Worm (Caenorhabditis elegans) whole organism, late embryonic: ENCODE results near the gene Y70G10A.3.

Source experiments
- ceh-34 ChIP-seq: sonication (generic microtip); optimal IDR thresholded peaks from 2 replicates; lab custom pipeline; 2016; ENCODE audit warnings: mild to moderate bottlenecking, missing genetic modification characterization, missing compliant biosample characterization
- fkh-10 ChIP-seq: fragments of 150-350 bp; optimal IDR thresholded peaks from 2 replicates; lab custom pipeline; 2014; ENCODE audit warnings: missing biosample characterization, missing genetic modification reagents, missing genetic modification characterization
- hlh-13 ChIP-seq: fragments of 200-800 bp; sonication (Bioruptor generic); optimal IDR thresholded peaks from 2 replicates; lab custom pipeline; 2018; ENCODE audit warnings: mild to moderate bottlenecking, missing genetic modification characterization, missing compliant biosample characterization
- lim-6 ChIP-seq: sonication (generic microtip); optimal IDR thresholded peaks from 2 replicates; lab custom pipeline; 2016; ENCODE audit warnings: missing genetic modification characterization, missing compliant biosample characterization
- nhr-11 ChIP-seq: fragments of 150-350 bp; optimal IDR thresholded peaks from 2 replicates; lab custom pipeline; 2014; ENCODE audit warnings: missing biosample characterization, missing genetic modification characterization
- pha-4 ChIP-seq: fragments of 150-350 bp; optimal IDR thresholded peaks from 2 replicates; lab custom pipeline; 2018; ENCODE audit warnings: missing biosample characterization, missing genetic modification reagents, missing genetic modification characterization
- zip-5 ChIP-seq: sonication (generic microtip); optimal IDR thresholded peaks from 2 replicates; lab custom pipeline; 2016; ENCODE audit warnings: missing genetic modification characterization, missing compliant biosample characterization

DNA sequence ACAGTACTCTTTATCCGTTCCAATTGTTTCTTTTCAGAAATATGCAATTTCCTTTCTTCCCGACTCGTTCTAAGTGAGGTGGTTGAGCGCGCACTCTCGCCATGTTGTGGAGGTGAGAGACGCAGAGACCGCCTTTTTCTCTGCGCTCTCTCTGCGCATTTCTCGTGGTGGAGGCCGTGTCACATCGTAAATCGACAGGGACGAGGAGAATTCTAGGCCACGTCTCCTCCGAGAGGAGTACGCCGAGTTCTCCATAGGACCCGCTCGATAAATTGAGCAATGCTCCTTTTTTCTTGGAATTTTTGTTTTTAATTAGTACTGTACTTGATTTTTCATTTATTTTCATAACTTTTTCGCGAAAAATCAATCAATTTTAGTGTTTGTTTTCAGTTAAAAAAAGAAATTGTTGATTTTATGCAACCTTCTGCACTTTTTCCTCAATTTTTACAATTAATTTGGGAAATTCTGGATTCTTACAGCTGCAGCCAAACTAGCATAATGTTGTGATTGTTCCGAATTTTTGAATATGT lies 31.9 kb downstream of the Y70G10A.3 start, which contains the start of gene cnk-1:
- TF ChIP-seq ceh-34 (tag; lab: Kevin White, UChicago): peak; percentile 62
- peak; percentile 39 for TF ChIP-seq lim-6 (tag; lab: Kevin White, UChicago)
- peak; percentile 30 for TF ChIP-seq zip-5 (tag; lab: Kevin White, UChicago)
- no peak for TF ChIP-seq nhr-11 (tag; lab: Kevin White, UChicago)
- no peak for TF ChIP-seq hlh-13 (GFP tag; lab: Kevin White, UChicago)
- no peak for TF ChIP-seq fkh-10 (GFP tag; lab: Kevin White, UChicago)
- TF ChIP-seq pha-4: no peak
